Fruit fly (Drosophila melanogaster) whole organism, embryonic: Measurements from ENCODE around the gene CG5377.

Experiments used
- Abd-B ChIP-seq: fragments of 200-800 bp; sonication (Bioruptor generic); optimal IDR thresholded peaks from 2 replicates; lab custom pipeline; 2018; ENCODE audit warnings: missing biosample characterization, mild to moderate bottlenecking, missing genetic modification characterization, moderate library complexity
- BEAF-32 ChIP-seq: fragments of 200-800 bp; sonication (Bioruptor generic); optimal IDR thresholded peaks from 3 replicates; lab custom pipeline; 2017; ENCODE audit warnings: missing biosample characterization, missing genetic modification characterization, mild to moderate bottlenecking, moderate library complexity, missing genetic modification reagents
- CG10274 ChIP-seq: fragments of 200-800 bp; sonication (Bioruptor generic); optimal IDR thresholded peaks from 3 replicates; lab custom pipeline; 2017; ENCODE audit warnings: missing biosample characterization, mild to moderate bottlenecking, missing genetic modification characterization
- CG10462 ChIP-seq: fragments of 200-800 bp; sonication (Bioruptor generic); optimal IDR thresholded peaks from 2 replicates; lab custom pipeline; 2016; ENCODE audit warnings: missing biosample characterization, missing genetic modification characterization
- CG11504 ChIP-seq: fragments of 200-800 bp; sonication (Bioruptor generic); optimal IDR thresholded peaks from 3 replicates; lab custom pipeline; 2019; ENCODE audit warnings: missing biosample characterization, mild to moderate bottlenecking, missing genetic modification characterization, moderate library complexity
- CG14860 ChIP-seq: fragments of 200-800 bp; sonication (Bioruptor generic); IDR thresholded peaks from 3 replicates; pipeline ENCODE4 v1.3.6; 2022; ENCODE audit warnings: missing biosample characterization, missing genetic modification characterization; ENCODE audit not compliant: partially characterized antibody
- CG17802 ChIP-seq: fragments of 200-800 bp; sonication (Bioruptor generic); optimal IDR thresholded peaks from 2 replicates; lab custom pipeline; 2018; ENCODE audit warnings: missing biosample characterization, mild to moderate bottlenecking, missing genetic modification characterization, moderate library complexity
- CG2116 ChIP-seq: fragments of 200-800 bp; sonication (Bioruptor generic); optimal IDR thresholded peaks from 3 replicates; lab custom pipeline; 2018; ENCODE audit warnings: missing biosample characterization, mild to moderate bottlenecking, missing genetic modification characterization
- CG2129 ChIP-seq: fragments of 200-800 bp; sonication (Bioruptor generic); IDR thresholded peaks from 2 replicates; pipeline ENCODE4 v1.3.6; 2022; ENCODE audit warnings: missing biosample characterization, missing genetic modification characterization; ENCODE audit not compliant: partially characterized antibody
- CG2889 ChIP-seq: fragments of 200-800 bp; sonication (Bioruptor generic); IDR thresholded peaks from 3 replicates; pipeline ENCODE4 v1.3.6; 2022; ENCODE audit warnings: missing biosample characterization, missing genetic modification characterization
- CG6272 ChIP-seq: fragments of 200-800 bp; sonication (Bioruptor generic); IDR thresholded peaks from 2 replicates; pipeline ENCODE4 v1.3.6; 2022; ENCODE audit warnings: missing biosample characterization, missing genetic modification characterization
- CG7786 ChIP-seq: fragments of 200-800 bp; sonication (Bioruptor generic); optimal IDR thresholded peaks from 2 replicates; lab custom pipeline; 2016; ENCODE audit warnings: missing biosample characterization, missing genetic modification characterization
- CG7928 ChIP-seq: fragments of 200-800 bp; sonication (Bioruptor generic); optimal IDR thresholded peaks from 2 replicates; lab custom pipeline; 2017; ENCODE audit warnings: missing biosample characterization, mild to moderate bottlenecking, missing genetic modification characterization
- CG7963 ChIP-seq: fragments of 200-800 bp; sonication (Bioruptor generic); IDR thresholded peaks from 3 replicates; pipeline ENCODE4 v1.3.6; 2022; ENCODE audit warnings: missing biosample characterization, missing genetic modification characterization; ENCODE audit not compliant: partially characterized antibody
- CG8359 ChIP-seq: fragments of 200-800 bp; sonication (Bioruptor generic); optimal IDR thresholded peaks from 2 replicates; lab custom pipeline; 2017; ENCODE audit warnings: missing biosample characterization, mild to moderate bottlenecking, missing genetic modification characterization, borderline replicate concordance
- CG9215 ChIP-seq: fragments of 200-800 bp; sonication (Bioruptor generic); IDR thresholded peaks from 2 replicates; pipeline ENCODE4 v1.3.6; 2022; ENCODE audit warnings: missing biosample characterization, missing genetic modification characterization
- CTCF ChIP-seq: fragments of 200-800 bp; sonication (Bioruptor generic); optimal IDR thresholded peaks from 2 replicates; lab custom pipeline; 2017; ENCODE audit warnings: missing biosample characterization, mild to moderate bottlenecking, missing genetic modification characterization, moderate library complexity
- Camta ChIP-seq: fragments of 200-800 bp; sonication (Bioruptor generic); optimal IDR thresholded peaks from 2 replicates; lab custom pipeline; 2016; ENCODE audit warnings: missing biosample characterization, missing genetic modification characterization
- CoRest ChIP-seq: fragments of 200-800 bp; sonication (Bioruptor generic); optimal IDR thresholded peaks from 3 replicates; lab custom pipeline; 2018; ENCODE audit warnings: missing biosample characterization, mild to moderate bottlenecking, missing genetic modification characterization, moderate library complexity
- Dad ChIP-seq: fragments of 200-800 bp; sonication (Bioruptor generic); optimal IDR thresholded peaks from 3 replicates; lab custom pipeline; 2016; ENCODE audit warnings: missing biosample characterization, missing genetic modification characterization
- Drgx ChIP-seq: fragments of 200-800 bp; sonication (Bioruptor generic); IDR thresholded peaks from 2 replicates; pipeline ENCODE4 v1.3.6; 2022; ENCODE audit warnings: missing biosample characterization, missing genetic modification characterization
- E2f1 ChIP-seq: fragments of 200-800 bp; sonication (Bioruptor generic); IDR thresholded peaks from 2 replicates; pipeline ENCODE4 v1.3.6; 2022; ENCODE audit warnings: missing biosample characterization, missing genetic modification characterization
- Hmx ChIP-seq: fragments of 200-800 bp; sonication (Bioruptor generic); optimal IDR thresholded peaks from 2 replicates; lab custom pipeline; 2016; ENCODE audit warnings: missing biosample characterization, missing genetic modification characterization
- Max ChIP-seq: fragments of 200-800 bp; sonication (Bioruptor generic); optimal IDR thresholded peaks from 2 replicates; lab custom pipeline; 2016; ENCODE audit warnings: missing biosample characterization, mild to moderate bottlenecking, missing genetic modification characterization
- Nf-YA ChIP-seq: fragments of 200-800 bp; sonication (Bioruptor generic); IDR thresholded peaks from 2 replicates; pipeline ENCODE4 v1.3.6; 2022; ENCODE audit warnings: missing biosample characterization, missing genetic modification characterization
- Nf-YC ChIP-seq: fragments of 200-800 bp; optimal IDR thresholded peaks from 3 replicates; lab custom pipeline; 2019; ENCODE audit warnings: missing biosample characterization, mild to moderate bottlenecking, missing genetic modification characterization, moderate library complexity
- Ptx1 ChIP-seq: fragments of 200-800 bp; sonication (Bioruptor generic); IDR thresholded peaks from 2 replicates; pipeline ENCODE4 v1.3.6; 2022; ENCODE audit warnings: missing biosample characterization, missing genetic modification characterization
- Ravus ChIP-seq: fragments of 200-800 bp; sonication (Bioruptor generic); IDR thresholded peaks from 2 replicates; pipeline ENCODE4 v1.3.6; 2022; ENCODE audit warnings: missing biosample characterization, missing genetic modification characterization
- Stat92E ChIP-seq, 3 experiments: fragments of >200 bp in 2 of 3; fragments of 200-800 bp in 1 of 3; sonication (Bioruptor generic) in 1 of 3; optimal IDR thresholded peaks; 2 replicates each; lab custom pipeline; 2017 to 2019; ENCODE audit warnings: missing biosample characterization in 3 of 3, missing genetic modification characterization in 3 of 3, mild to moderate bottlenecking in 1 of 3, moderate library complexity in 1 of 3
- bsh ChIP-seq, 2 experiments: fragments of 200-800 bp; sonication (Bioruptor generic); optimal IDR thresholded peaks; 2 replicates each; lab custom pipeline; 2017 to 2018; ENCODE audit warnings: mild to moderate bottlenecking in 2 of 2, missing biosample characterization in 2 of 2, missing genetic modification characterization in 2 of 2, moderate library complexity in 1 of 2
- dm ChIP-seq: fragments of 200-800 bp; sonication (Bioruptor generic); optimal IDR thresholded peaks from 3 replicates; lab custom pipeline; 2016; ENCODE audit warnings: missing biosample characterization, missing genetic modification characterization
- dpn ChIP-seq, 2 experiments: fragments of 200-800 bp; sonication (Bioruptor generic); optimal IDR thresholded peaks; 3 replicates each; lab custom pipeline; 2016; ENCODE audit warnings: missing biosample characterization in 2 of 2, missing genetic modification characterization in 2 of 2
- fd102C ChIP-seq: fragments of 200-800 bp; sonication (Bioruptor generic); optimal IDR thresholded peaks from 2 replicates; lab custom pipeline; 2018; ENCODE audit warnings: missing biosample characterization, mild to moderate bottlenecking, missing genetic modification characterization, moderate library complexity
- hbn ChIP-seq: fragments of 200-800 bp; sonication (Bioruptor generic); IDR thresholded peaks from 2 replicates; pipeline ENCODE4 v1.3.6; 2022; ENCODE audit warnings: missing biosample characterization, missing genetic modification characterization; ENCODE audit not compliant: partially characterized antibody
- her ChIP-seq: fragments of 200-800 bp; sonication (Bioruptor generic); optimal IDR thresholded peaks from 2 replicates; lab custom pipeline; 2016; ENCODE audit warnings: missing biosample characterization, missing genetic modification characterization
- jumu ChIP-seq: fragments of 200-800 bp; sonication (Bioruptor generic); optimal IDR thresholded peaks from 3 replicates; lab custom pipeline; 2016; ENCODE audit warnings: missing biosample characterization, missing genetic modification characterization
- lbe ChIP-seq: fragments of 200-800 bp; sonication (Bioruptor generic); optimal IDR thresholded peaks from 2 replicates; lab custom pipeline; 2016; ENCODE audit warnings: missing biosample characterization, mild to moderate bottlenecking, missing genetic modification characterization
- lmd ChIP-seq: fragments of 200-800 bp; sonication (Bioruptor generic); IDR thresholded peaks from 2 replicates; pipeline ENCODE4 v1.3.6; 2022; ENCODE audit warnings: missing biosample characterization, missing genetic modification characterization
- mld ChIP-seq: fragments of 200-800 bp; sonication (Bioruptor generic); IDR thresholded peaks from 3 replicates; pipeline ENCODE4 v1.3.6; 2022; ENCODE audit warnings: missing biosample characterization, missing genetic modification characterization; ENCODE audit not compliant: partially characterized antibody
- oc ChIP-seq: fragments of 200-800 bp; sonication (Bioruptor generic); optimal IDR thresholded peaks from 2 replicates; lab custom pipeline; 2018; ENCODE audit warnings: missing biosample characterization, mild to moderate bottlenecking, missing genetic modification characterization, moderate library complexity
- pho ChIP-seq: fragments of 200-800 bp; sonication (Bioruptor generic); optimal IDR thresholded peaks from 2 replicates; lab custom pipeline; 2016; ENCODE audit warnings: missing biosample characterization, missing genetic modification characterization
- phol ChIP-seq: fragments of 200-800 bp; sonication (Bioruptor generic); optimal IDR thresholded peaks from 3 replicates; lab custom pipeline; 2018; ENCODE audit warnings: missing biosample characterization, mild to moderate bottlenecking, missing genetic modification characterization, moderate library complexity
- ro ChIP-seq: fragments of 200-800 bp; sonication (Bioruptor generic); IDR thresholded peaks from 2 replicates; pipeline ENCODE4 v1.3.6; 2022; ENCODE audit warnings: missing biosample characterization, missing genetic modification characterization
- salm ChIP-seq: fragments of 200-800 bp; sonication (Bioruptor generic); optimal IDR thresholded peaks from 2 replicates; lab custom pipeline; 2018; ENCODE audit warnings: missing biosample characterization, mild to moderate bottlenecking, missing genetic modification characterization
- stc ChIP-seq: fragments of 200-800 bp; sonication (Bioruptor generic); IDR thresholded peaks from 2 replicates; pipeline ENCODE4 v1.3.6; 2022; ENCODE audit warnings: missing biosample characterization, missing genetic modification characterization
- tap ChIP-seq: fragments of 200-800 bp; optimal IDR thresholded peaks from 3 replicates; lab custom pipeline; 2019; ENCODE audit warnings: missing biosample characterization, mild to moderate bottlenecking, missing genetic modification characterization, moderate library complexity
- toy ChIP-seq: fragments of 200-800 bp; sonication (Bioruptor generic); IDR thresholded peaks from 2 replicates; pipeline ENCODE4 v1.3.6; 2022; ENCODE audit warnings: missing biosample characterization, missing genetic modification characterization
- tx ChIP-seq: fragments of 200-800 bp; sonication (Bioruptor generic); optimal IDR thresholded peaks from 2 replicates; lab custom pipeline; 2016; ENCODE audit warnings: missing biosample characterization, missing genetic modification characterization
- zen2 ChIP-seq: fragments of 200-800 bp; sonication (Bioruptor generic); IDR thresholded peaks from 3 replicates; pipeline ENCODE4 v1.3.6; 2022; ENCODE audit warnings: missing biosample characterization, missing genetic modification characterization; ENCODE audit not compliant: partially characterized antibody

CG5377 gene

DNA sequence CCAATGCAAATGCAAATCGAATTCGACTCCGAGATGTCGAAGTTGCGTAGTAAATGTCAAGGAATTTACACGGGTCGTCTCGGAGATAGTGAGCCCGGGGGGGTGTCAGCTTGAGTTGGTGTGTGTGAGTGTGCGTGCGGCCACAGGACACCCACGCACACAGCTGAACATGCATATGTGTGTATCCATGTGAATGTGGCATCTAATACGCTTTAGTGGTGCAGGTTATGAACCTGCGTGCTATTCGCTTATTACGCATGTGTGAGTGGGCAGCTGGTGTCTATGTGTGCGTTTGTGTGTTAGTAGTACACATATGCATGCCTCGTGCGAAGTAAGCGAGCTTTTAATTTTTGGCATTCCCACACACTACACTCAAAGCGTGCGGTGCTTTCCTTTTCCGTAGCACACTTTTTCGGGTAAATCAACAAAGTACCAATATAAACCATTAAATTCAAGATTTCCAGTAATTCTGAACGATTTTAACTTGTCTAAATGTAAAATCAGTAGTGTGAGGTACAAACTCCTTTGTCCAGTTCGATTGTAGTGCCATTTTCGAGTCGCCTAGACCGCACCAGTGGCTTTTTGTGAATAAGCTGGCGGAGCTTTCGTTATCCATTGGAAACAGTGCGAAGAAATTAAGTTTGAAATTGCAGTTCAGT is 1.0 kb upstream of the CG5377 start (continued):
- peak; percentile 90 for TF ChIP-seq her (GFP tag; lab: Kevin White, UChicago)
- TF ChIP-seq CoRest, result peak; percentile 87
- TF ChIP-seq CG14860 (GFP tag; lab: Robert Waterston, UW), result no peak
- TF ChIP-seq Drgx (GFP tag; lab: Robert Waterston, UW), result peak; percentile 77
- peak; percentile 62 for TF ChIP-seq CG2889 (GFP tag; lab: Robert Waterston, UW)
- no peak for TF ChIP-seq BEAF-32 (GFP tag; lab: Kevin White, UChicago)
- TF ChIP-seq ro (GFP tag; lab: Robert Waterston, UW), result no peak; the same call in 1 of the 2 replicates
- TF ChIP-seq tap (tag; lab: Kevin White, UChicago), result peak; percentile 75
- TF ChIP-seq toy (GFP tag; lab: Robert Waterston, UW), result peak; percentile 25; the same call in 1 of the 2 replicates
- TF ChIP-seq dpn (GFP tag; optimal IDR thresholded peaks at IDR 0.05; lab: Kevin White, UChicago), result peak; percentile 87 to 89
- peak; percentile 41 for TF ChIP-seq CG17802
- TF ChIP-seq Stat92E (GFP tag; optimal IDR thresholded peaks at IDR 0.05; lab: Kevin White, UChicago), result no peak
- no peak for TF ChIP-seq Hmx
- TF ChIP-seq tx (GFP tag; lab: Kevin White, UChicago), result peak; percentile 84
- TF ChIP-seq jumu (GFP tag; lab: Kevin White, UChicago), result peak; percentile 89
- peak; percentile 41 for TF ChIP-seq CG7928 (GFP tag; lab: Kevin White, UChicago)
- peak; percentile 83 for TF ChIP-seq Abd-B
- peak; percentile 85 for TF ChIP-seq CG9215 (GFP tag; lab: Robert Waterston, UW)
- TF ChIP-seq Camta (GFP tag; lab: Kevin White, UChicago), result peak; percentile 76
- no peak for TF ChIP-seq CG7963 (GFP tag; lab: Robert Waterston, UW)
- peak; percentile 87 for TF ChIP-seq CG7786 (GFP tag; lab: Kevin White, UChicago)
- no peak for TF ChIP-seq CG2129
- TF ChIP-seq CG2116 (GFP tag; lab: Kevin White, UChicago), result peak; percentile 39
- peak; percentile 62 for TF ChIP-seq Ravus (GFP tag; lab: Robert Waterston, UW)
- no peak for TF ChIP-seq CG8359
- peak; percentile 78 for TF ChIP-seq stc (GFP tag; lab: Robert Waterston, UW)
- TF ChIP-seq Nf-YA (GFP tag; lab: Robert Waterston, UW), result peak; percentile 73
- peak; percentile 67 for TF ChIP-seq dm
- TF ChIP-seq hbn (GFP tag; lab: Robert Waterston, UW), result no peak
- TF ChIP-seq CG10274 (GFP tag; lab: Kevin White, UChicago), result peak; percentile 98
- no peak for TF ChIP-seq CTCF (GFP tag; lab: Kevin White, UChicago)
- TF ChIP-seq pho (GFP tag; lab: Kevin White, UChicago), result peak; percentile 85
- TF ChIP-seq Nf-YC, result peak; percentile 78
- TF ChIP-seq salm (tag; lab: Kevin White, UChicago), result peak; percentile 62
- TF ChIP-seq CG6272, result peak; percentile 74
- TF ChIP-seq lmd (GFP tag; lab: Robert Waterston, UW), result peak; percentile 86
- peak in 1 of 2 experiments; percentile 75 for TF ChIP-seq bsh (GFP tag; optimal IDR thresholded peaks at IDR 0.05; lab: Kevin White, UChicago)
- peak; percentile 81 for TF ChIP-seq Max
- peak; percentile 75 for TF ChIP-seq oc
- TF ChIP-seq phol (tag; lab: Kevin White, UChicago), result peak; percentile 82
- peak; percentile 44 for TF ChIP-seq CG10462 (GFP tag; lab: Kevin White, UChicago)
- peak; percentile 91 for TF ChIP-seq CG11504 (tag; lab: Kevin White, UChicago)
- no peak for TF ChIP-seq mld (GFP tag; lab: Robert Waterston, UW)
- TF ChIP-seq Dad, result peak; percentile 77
- TF ChIP-seq fd102C (GFP tag; lab: Kevin White, UChicago), result no peak
- TF ChIP-seq zen2 (GFP tag; lab: Robert Waterston, UW), result no peak
- peak; percentile 76 for TF ChIP-seq E2f1 (GFP tag; lab: Robert Waterston, UW)
- TF ChIP-seq Ptx1 (GFP tag; lab: Robert Waterston, UW), result peak; percentile 89
- no peak for TF ChIP-seq lbe (GFP tag; lab: Kevin White, UChicago)
